Fruit fly (Drosophila melanogaster) whole organism, embryonic: ENCODE results near the gene SMSr.

Experiments
- B-H1 ChIP-seq: fragments of 200-800 bp; sonication (Bioruptor generic); IDR thresholded peaks from 3 replicates; pipeline ENCODE4 v1.3.6; 2022; ENCODE audit warnings: missing biosample characterization, missing genetic modification characterization
- BEAF-32 ChIP-seq: fragments of 200-800 bp; sonication (Bioruptor generic); optimal IDR thresholded peaks from 3 replicates; lab custom pipeline; 2017; ENCODE audit warnings: missing biosample characterization, missing genetic modification characterization, mild to moderate bottlenecking, moderate library complexity, missing genetic modification reagents
- C15 ChIP-seq: fragments of 200-800 bp; sonication (Bioruptor generic); IDR thresholded peaks from 3 replicates; pipeline ENCODE4 v1.3.6; 2022; ENCODE audit warnings: missing biosample characterization, missing genetic modification characterization
- CG10654 ChIP-seq: fragments of 200-800 bp; sonication (Bioruptor generic); optimal IDR thresholded peaks from 2 replicates; lab custom pipeline; 2016; ENCODE audit warnings: missing biosample characterization, missing genetic modification characterization
- CG12104 ChIP-seq: fragments of 200-800 bp; sonication (Bioruptor generic); optimal IDR thresholded peaks from 3 replicates; lab custom pipeline; 2016; ENCODE audit warnings: missing biosample characterization, missing genetic modification characterization
- CG12219 ChIP-seq: fragments of 200-800 bp; sonication (Bioruptor generic); optimal IDR thresholded peaks from 3 replicates; lab custom pipeline; 2018; ENCODE audit warnings: missing biosample characterization, mild to moderate bottlenecking, missing genetic modification characterization
- CG13296 ChIP-seq: fragments of 200-800 bp; sonication (Bioruptor generic); optimal IDR thresholded peaks from 3 replicates; lab custom pipeline; 2018; ENCODE audit warnings: missing biosample characterization, mild to moderate bottlenecking, missing genetic modification characterization
- CG13624 ChIP-seq: fragments of 200-800 bp; sonication (Bioruptor generic); optimal IDR thresholded peaks from 2 replicates; lab custom pipeline; 2016; ENCODE audit warnings: missing biosample characterization, missing genetic modification characterization
- CG15073 ChIP-seq: fragments of 200-800 bp; sonication (Bioruptor generic); optimal IDR thresholded peaks from 2 replicates; lab custom pipeline; 2016; ENCODE audit warnings: missing biosample characterization, missing genetic modification characterization
- CG17186 ChIP-seq: fragments of 200-800 bp; sonication (Bioruptor generic); optimal IDR thresholded peaks from 3 replicates; lab custom pipeline; 2017; ENCODE audit warnings: missing biosample characterization, missing genetic modification reagents, missing genetic modification characterization
- CG17361 ChIP-seq: fragments of 200-800 bp; sonication (Bioruptor generic); IDR thresholded peaks from 3 replicates; pipeline ENCODE4 v1.3.6; 2022; ENCODE audit warnings: missing biosample characterization, missing genetic modification characterization
- CG17802 ChIP-seq: fragments of 200-800 bp; sonication (Bioruptor generic); optimal IDR thresholded peaks from 2 replicates; lab custom pipeline; 2018; ENCODE audit warnings: missing biosample characterization, mild to moderate bottlenecking, missing genetic modification characterization, moderate library complexity
- CG18476 ChIP-seq: fragments of 200-800 bp; sonication (Bioruptor generic); optimal IDR thresholded peaks from 2 replicates; lab custom pipeline; 2016; ENCODE audit warnings: missing biosample characterization, mild to moderate bottlenecking, missing genetic modification characterization
- CG2875 ChIP-seq: fragments of 200-800 bp; sonication (Bioruptor generic); optimal IDR thresholded peaks from 2 replicates; lab custom pipeline; 2017; ENCODE audit warnings: missing biosample characterization, mild to moderate bottlenecking, missing genetic modification characterization, missing genetic modification reagents
- CG30403 ChIP-seq: fragments of 200-800 bp; sonication (Bioruptor generic); optimal IDR thresholded peaks from 3 replicates; lab custom pipeline; 2016; ENCODE audit warnings: missing biosample characterization, missing genetic modification characterization
- CG7786 ChIP-seq: fragments of 200-800 bp; sonication (Bioruptor generic); optimal IDR thresholded peaks from 2 replicates; lab custom pipeline; 2016; ENCODE audit warnings: missing biosample characterization, missing genetic modification characterization
- CG8359 ChIP-seq: fragments of 200-800 bp; sonication (Bioruptor generic); optimal IDR thresholded peaks from 2 replicates; lab custom pipeline; 2017; ENCODE audit warnings: missing biosample characterization, mild to moderate bottlenecking, missing genetic modification characterization, borderline replicate concordance
- CG9437 ChIP-seq: fragments of 200-800 bp; sonication (Bioruptor generic); optimal IDR thresholded peaks from 2 replicates; lab custom pipeline; 2018; ENCODE audit warnings: missing biosample characterization, mild to moderate bottlenecking, missing genetic modification characterization
- CoRest ChIP-seq: fragments of 200-800 bp; sonication (Bioruptor generic); optimal IDR thresholded peaks from 3 replicates; lab custom pipeline; 2018; ENCODE audit warnings: missing biosample characterization, mild to moderate bottlenecking, missing genetic modification characterization, moderate library complexity
- Dbx ChIP-seq: fragments of 200-800 bp; sonication (Bioruptor generic); IDR thresholded peaks from 3 replicates; pipeline ENCODE4 v1.3.6; 2022; ENCODE audit warnings: missing biosample characterization, missing genetic modification characterization
- Dref ChIP-seq: fragments of 200-800 bp; sonication (Bioruptor generic); IDR thresholded peaks from 2 replicates; pipeline ENCODE4 v1.3.6; 2022; ENCODE audit warnings: missing biosample characterization, missing genetic modification characterization
- Fer1 ChIP-seq: fragments of 200-800 bp; sonication (Bioruptor generic); optimal IDR thresholded peaks from 2 replicates; lab custom pipeline; 2017; ENCODE audit warnings: missing biosample characterization, mild to moderate bottlenecking, missing genetic modification characterization
- Hmr ChIP-seq: fragments of 200-800 bp; sonication (Bioruptor generic); optimal IDR thresholded peaks from 3 replicates; lab custom pipeline; 2017; ENCODE audit warnings: mild to moderate bottlenecking, missing biosample characterization, missing genetic modification reagents, missing genetic modification characterization
- Kr ChIP-seq: fragments of 200-800 bp; sonication (Bioruptor generic); optimal IDR thresholded peaks from 2 replicates; lab custom pipeline; 2017; ENCODE audit warnings: missing biosample characterization, mild to moderate bottlenecking, missing genetic modification characterization
- Oli ChIP-seq: fragments of 200-800 bp; sonication (Bioruptor generic); optimal IDR thresholded peaks from 2 replicates; lab custom pipeline; 2018; ENCODE audit warnings: missing biosample characterization, mild to moderate bottlenecking, missing genetic modification characterization, moderate library complexity
- PHDP ChIP-seq: fragments of 200-800 bp; sonication (Bioruptor generic); optimal IDR thresholded peaks from 3 replicates; lab custom pipeline; 2018; ENCODE audit warnings: missing biosample characterization, mild to moderate bottlenecking, missing genetic modification characterization, moderate library complexity
- Poxn ChIP-seq: fragments of 200-800 bp; sonication (Bioruptor generic); IDR thresholded peaks from 2 replicates; pipeline ENCODE4 v1.3.6; 2022; ENCODE audit warnings: missing biosample characterization, missing genetic modification characterization
- TFAM ChIP-seq: fragments of 200-800 bp; sonication (Bioruptor generic); optimal IDR thresholded peaks from 2 replicates; lab custom pipeline; 2017; ENCODE audit warnings: missing biosample characterization, missing genetic modification characterization, inconsistent platforms
- Tbp ChIP-seq: fragments of >200 bp; optimal IDR thresholded peaks from 2 replicates; lab custom pipeline; 2018; ENCODE audit warnings: missing biosample characterization, missing genetic modification characterization
- ash1 ChIP-seq: fragments of 200-800 bp; sonication (Bioruptor generic); optimal IDR thresholded peaks from 2 replicates; lab custom pipeline; 2018; ENCODE audit warnings: missing biosample characterization, mild to moderate bottlenecking, missing genetic modification characterization
- br ChIP-seq: fragments of >200 bp; optimal IDR thresholded peaks from 2 replicates; lab custom pipeline; 2017
- dm ChIP-seq: fragments of 200-800 bp; sonication (Bioruptor generic); optimal IDR thresholded peaks from 3 replicates; lab custom pipeline; 2016; ENCODE audit warnings: missing biosample characterization, missing genetic modification characterization
- gcm ChIP-seq: fragments of 200-800 bp; sonication (Bioruptor generic); optimal IDR thresholded peaks from 2 replicates; lab custom pipeline; 2019; ENCODE audit warnings: missing biosample characterization, mild to moderate bottlenecking, missing genetic modification characterization, moderate library complexity
- gt ChIP-seq: fragments of 200-800 bp; sonication (Bioruptor generic); IDR thresholded peaks from 2 replicates; pipeline ENCODE4 v1.3.6; 2022; ENCODE audit warnings: missing biosample characterization, missing genetic modification characterization
- ind ChIP-seq: fragments of 200-800 bp; sonication (Bioruptor generic); optimal IDR thresholded peaks from 3 replicates; lab custom pipeline; 2016; ENCODE audit warnings: missing biosample characterization, missing genetic modification characterization
- lilli ChIP-seq: fragments of 200-800 bp; sonication (Bioruptor generic); optimal IDR thresholded peaks from 3 replicates; lab custom pipeline; 2016; ENCODE audit warnings: missing biosample characterization, missing genetic modification characterization
- luna ChIP-seq: fragments of 200-800 bp; sonication (Bioruptor generic); optimal IDR thresholded peaks from 2 replicates; lab custom pipeline; 2016; ENCODE audit warnings: missing biosample characterization, missing genetic modification characterization
- nerfin-1 ChIP-seq: fragments of 200-800 bp; sonication (Bioruptor generic); optimal IDR thresholded peaks from 3 replicates; lab custom pipeline; 2019; ENCODE audit warnings: missing biosample characterization, mild to moderate bottlenecking, missing genetic modification characterization, moderate library complexity
- nmo ChIP-seq: fragments of 200-800 bp; sonication (Bioruptor generic); optimal IDR thresholded peaks from 2 replicates; lab custom pipeline; 2018; ENCODE audit warnings: missing biosample characterization, mild to moderate bottlenecking, missing genetic modification characterization, moderate library complexity
- pan ChIP-seq, 4 experiments: fragments of >200 bp in 3 of 4; fragments of 200-800 bp in 1 of 4; sonication (Bioruptor generic) in 1 of 4; optimal IDR thresholded peaks in 3 of 4; IDR thresholded peaks in 1 of 4; 2 replicates each; pipeline versions ENCODE4 v1.3.6 to Lab custom; 2017 to 2022; ENCODE audit warnings: missing biosample characterization in 2 of 4, missing genetic modification characterization in 2 of 4, mixed read lengths in 1 of 4
- pho ChIP-seq: fragments of 200-800 bp; sonication (Bioruptor generic); optimal IDR thresholded peaks from 2 replicates; lab custom pipeline; 2016; ENCODE audit warnings: missing biosample characterization, missing genetic modification characterization
- phol ChIP-seq: fragments of 200-800 bp; sonication (Bioruptor generic); optimal IDR thresholded peaks from 3 replicates; lab custom pipeline; 2018; ENCODE audit warnings: missing biosample characterization, mild to moderate bottlenecking, missing genetic modification characterization, moderate library complexity
- pzg ChIP-seq: fragments of 200-800 bp; sonication (Bioruptor generic); optimal IDR thresholded peaks from 3 replicates; lab custom pipeline; 2018; ENCODE audit warnings: missing biosample characterization, mild to moderate bottlenecking, missing genetic modification characterization, moderate library complexity
- sens ChIP-seq: fragments of 200-800 bp; sonication (Bioruptor generic); peaks from one replicate; lab custom pipeline; 2016; ENCODE audit warnings: missing biosample characterization, missing genetic modification characterization
- shn ChIP-seq: fragments of 200-800 bp; sonication (Bioruptor generic); optimal IDR thresholded peaks from 3 replicates; lab custom pipeline; 2016; ENCODE audit warnings: missing biosample characterization, missing genetic modification characterization
- sisA ChIP-seq: fragments of 200-800 bp; sonication (Bioruptor generic); IDR thresholded peaks from 2 replicates; pipeline ENCODE4 v1.3.6; 2022; ENCODE audit warnings: missing biosample characterization, missing genetic modification characterization
- tx ChIP-seq: fragments of 200-800 bp; sonication (Bioruptor generic); optimal IDR thresholded peaks from 2 replicates; lab custom pipeline; 2016; ENCODE audit warnings: missing biosample characterization, missing genetic modification characterization
- usp ChIP-seq: fragments of >200 bp; optimal IDR thresholded peaks from 2 replicates; lab custom pipeline; 2017; ENCODE audit warnings: missing biosample characterization, missing genetic modification characterization
- vnd ChIP-seq: fragments of 200-800 bp; sonication (Bioruptor generic); IDR thresholded peaks from 3 replicates; pipeline ENCODE4 v1.3.6; 2022; ENCODE audit warnings: missing biosample characterization, missing genetic modification characterization; ENCODE audit not compliant: partially characterized antibody
- vvl ChIP-seq: fragments of 200-800 bp; sonication (Bioruptor generic); IDR thresholded peaks from 2 replicates; pipeline ENCODE4 v1.3.6; 2022; ENCODE audit warnings: missing biosample characterization, missing genetic modification characterization
- wdn ChIP-seq: fragments of 200-800 bp; sonication (Bioruptor generic); IDR thresholded peaks from 2 replicates; pipeline ENCODE4 v1.3.6; 2022; ENCODE audit warnings: missing biosample characterization, missing genetic modification characterization

The SMSr gene

dm6 chr3L:7344965-7345427, 36.3 kb downstream of the SMSr start, which contains the start of gene Cln7 (continued):
- TF ChIP-seq CG9437 (GFP tag; lab: Kevin White, UChicago) (no peak), Dbx (peak; percentile 58; the same call in 1 of the 3 replicates), TFAM (GFP tag; lab: Kevin White, UChicago) (no peak), Tbp (GFP tag; lab: Kevin White, UChicago) (no peak), CG18476 (GFP tag; lab: Kevin White, UChicago) (no peak), vnd (GFP tag; lab: Robert Waterston, UW) (no peak), pho (no peak), CG15073 (GFP tag; lab: Kevin White, UChicago) (no peak), CoRest (tag; lab: Kevin White, UChicago) (no peak), CG12219 (GFP tag; lab: Kevin White, UChicago) (peak; percentile 16), CG30403 (GFP tag; lab: Kevin White, UChicago) (no peak), BEAF-32 (GFP tag; lab: Kevin White, UChicago) (no peak), pzg (GFP tag; lab: Kevin White, UChicago) (no peak), CG17186 (GFP tag; lab: Kevin White, UChicago) (no peak), CG10654 (GFP tag; lab: Kevin White, UChicago) (no peak), CG17802 (tag; lab: Kevin White, UChicago) (no peak), CG8359 (GFP tag; lab: Kevin White, UChicago) (peak; percentile 2), Kr (GFP tag; lab: Kevin White, UChicago) (no peak), C15 (GFP tag; lab: Robert Waterston, UW) (peak; percentile 29; the same call in 1 of the 3 replicates), CG2875 (GFP tag; lab: Kevin White, UChicago) (peak; percentile 39), CG13624 (GFP tag; lab: Kevin White, UChicago) (peak; percentile 9), wdn (GFP tag; lab: Robert Waterston, UW) (no peak), B-H1 (GFP tag; lab: Robert Waterston, UW) (no peak), br (no peak), dm (GFP tag; lab: Kevin White, UChicago) (no peak), luna (GFP tag; lab: Kevin White, UChicago) (no peak), sisA (GFP tag; lab: Robert Waterston, UW) (no peak), nmo (GFP tag; lab: Kevin White, UChicago) (no peak), tx (GFP tag; lab: Kevin White, UChicago) (no peak), gcm (GFP tag; lab: Kevin White, UChicago) (peak; percentile 43), CG12104 (GFP tag; lab: Kevin White, UChicago) (no peak), phol (tag; lab: Kevin White, UChicago) (no peak), CG7786 (peak; percentile 8), pan (optimal IDR thresholded peaks at IDR 0.05; lab: Kevin White, UChicago) (no peak), pan (GFP tag; optimal IDR thresholded peaks at IDR 0.05 in 1 of 2, IDR thresholded peaks at IDR 0.05 in 1 of 2) (peak in 1 of 2 experiments; percentile 17), ind (GFP tag; lab: Kevin White, UChicago) (no peak), shn (GFP tag; lab: Kevin White, UChicago) (no peak), usp (GFP tag; lab: Kevin White, UChicago) (no peak), nerfin-1 (tag; lab: Kevin White, UChicago) (peak; percentile 22), Dref (GFP tag; lab: Robert Waterston, UW) (peak; percentile 19; the same call in 1 of the 2 replicates), Oli (tag; lab: Kevin White, UChicago) (no peak), sens (GFP tag; lab: Kevin White, UChicago) (peak; percentile 90), Hmr (GFP tag; lab: Kevin White, UChicago) (peak; percentile 57), lilli (GFP tag; lab: Kevin White, UChicago) (no peak), vvl (GFP tag; lab: Robert Waterston, UW) (peak; percentile 61; the same call in 1 of the 2 replicates), Fer1 (peak; percentile 72), ash1 (GFP tag; lab: Kevin White, UChicago) (no peak), gt (GFP tag; lab: Robert Waterston, UW) (no peak), PHDP (tag; lab: Kevin White, UChicago) (peak; percentile 50), CG13296 (GFP tag; lab: Kevin White, UChicago) (peak; percentile 66), Poxn (GFP tag; lab: Robert Waterston, UW) (no peak), CG17361 (GFP tag; lab: Robert Waterston, UW) (no peak)
